Fruit fly (Drosophila melanogaster) whole organism, prepupa: Measurements from ENCODE around the gene CG12118.

ENCODE experiments used
- CG10669 ChIP-seq: fragments of 200-800 bp; sonication (Bioruptor generic); optimal IDR thresholded peaks from 3 replicates; lab custom pipeline; 2018; ENCODE audit warnings: missing biosample characterization, mild to moderate bottlenecking, missing genetic modification characterization, moderate library complexity
- CG11294 ChIP-seq: fragments of 200-800 bp; sonication (Bioruptor generic); IDR thresholded peaks from 2 replicates; pipeline ENCODE4 v1.3.6; 2022; ENCODE audit warnings: missing biosample characterization, missing genetic modification characterization
- CG3032 ChIP-seq: fragments of 200-800 bp; optimal IDR thresholded peaks from 2 replicates; lab custom pipeline; 2019; ENCODE audit warnings: missing biosample characterization, mild to moderate bottlenecking, missing genetic modification characterization, moderate library complexity
- CG34406 ChIP-seq: fragments of 200-800 bp; sonication (Bioruptor generic); optimal IDR thresholded peaks from 3 replicates; lab custom pipeline; 2016; ENCODE audit warnings: missing biosample characterization, missing genetic modification characterization
- Lpt ChIP-seq: fragments of 200-800 bp; sonication (Bioruptor generic); optimal IDR thresholded peaks from 3 replicates; lab custom pipeline; 2016; ENCODE audit warnings: missing biosample characterization, missing genetic modification characterization
- achi ChIP-seq: fragments of 200-800 bp; sonication (Bioruptor generic); optimal IDR thresholded peaks from 3 replicates; lab custom pipeline; 2016; ENCODE audit warnings: missing biosample characterization, missing genetic modification characterization
- lz ChIP-seq: fragments of 200-800 bp; sonication (Bioruptor generic); optimal IDR thresholded peaks from 3 replicates; lab custom pipeline; 2016; ENCODE audit warnings: missing biosample characterization, missing genetic modification characterization
- pdm3 ChIP-seq: fragments of 200-800 bp; sonication (Bioruptor generic); optimal IDR thresholded peaks from 3 replicates; lab custom pipeline; 2016; ENCODE audit warnings: missing biosample characterization, missing genetic modification characterization
- spab ChIP-seq: fragments of 200-800 bp; sonication (Bioruptor generic); optimal IDR thresholded peaks from 2 replicates; lab custom pipeline; 2017; ENCODE audit warnings: missing biosample characterization, mild to moderate bottlenecking, missing genetic modification characterization, missing genetic modification reagents

dm6 chrX:9232199-9232598 is 36.0 kb upstream of the CG12118 start, which contains the start of gene CG12121:
- no peak for TF ChIP-seq lz (GFP tag; lab: Kevin White, UChicago)
- no peak for TF ChIP-seq CG10669 (GFP tag; lab: Kevin White, UChicago)
- no peak for TF ChIP-seq Lpt
- TF ChIP-seq spab (GFP tag; lab: Kevin White, UChicago), result no peak
- TF ChIP-seq CG3032 (tag; lab: Kevin White, UChicago), result no peak
- no peak for TF ChIP-seq CG11294
- TF ChIP-seq CG34406 (GFP tag; lab: Kevin White, UChicago), result no peak
- no peak for TF ChIP-seq achi (GFP tag; lab: Kevin White, UChicago)
- no peak for TF ChIP-seq pdm3 (GFP tag; lab: Kevin White, UChicago)
